Fruit fly (Drosophila melanogaster): ENCODE data around the gene loh.

Gene loh

DNA sequence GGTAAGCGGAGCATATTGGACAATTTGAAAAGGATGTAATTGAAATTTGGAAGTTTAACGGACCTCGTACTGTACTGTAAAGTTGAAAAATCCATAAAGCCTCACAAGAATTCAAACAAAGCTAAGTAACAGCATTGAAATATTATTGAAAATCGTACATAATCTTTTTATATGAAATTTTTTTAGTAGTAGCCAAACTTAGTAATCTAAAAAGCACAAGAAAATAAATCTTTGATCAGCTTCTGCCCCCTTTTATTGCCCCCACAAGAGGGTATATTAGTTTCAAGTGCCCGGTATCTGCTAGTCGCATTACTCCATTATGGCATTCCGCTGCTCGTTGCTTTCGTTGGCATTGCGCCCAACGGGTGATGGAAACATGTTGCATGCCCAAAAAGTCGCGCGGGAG lies 24.5 kb downstream of the loh start:
- TF ChIP-seq CG15514 (GFP tag; optimal IDR thresholded peaks at IDR 0.05) (peak; percentile 36), bab2 (GFP tag; optimal IDR thresholded peaks at IDR 0.05) (peak; percentile 27), CG1602 (GFP tag; optimal IDR thresholded peaks at IDR 0.05) (peak; percentile 61), CG18764 (GFP tag; optimal IDR thresholded peaks at IDR 0.05) (peak; percentile 1), crp (GFP tag; optimal IDR thresholded peaks at IDR 0.05) (peak in 1 of 2 experiments; percentile 8), Stat92E (GFP tag; optimal IDR thresholded peaks at IDR 0.05) (peak in 1 of 3 experiments; percentile 43), CG4707 (GFP tag; optimal IDR thresholded peaks at IDR 0.05) (no peak), pho (GFP tag; optimal IDR thresholded peaks at IDR 0.05) (no peak), Hand (GFP tag; optimal IDR thresholded peaks at IDR 0.05) (no peak), fd3F (GFP tag; optimal IDR thresholded peaks at IDR 0.05) (peak; percentile 2), CG9437 (GFP tag; optimal IDR thresholded peaks at IDR 0.05) (peak; percentile 72), cwo (GFP tag; optimal IDR thresholded peaks at IDR 0.05) (peak; percentile 48), Nf-YC (tag; optimal IDR thresholded peaks at IDR 0.05) (no peak), Opbp (GFP tag; IDR thresholded peaks at IDR 0.05; ENCODE audit: partially characterized antibody) (no peak), eyg (GFP tag; optimal IDR thresholded peaks at IDR 0.05) (peak; percentile 16), grau (tag; optimal IDR thresholded peaks at IDR 0.05) (peak; percentile 52), CoRest (tag; optimal IDR thresholded peaks at IDR 0.05) (peak; percentile 74), fd102C (GFP tag; optimal IDR thresholded peaks at IDR 0.05) (no peak), CG2120 (GFP tag; optimal IDR thresholded peaks at IDR 0.05) (peak; percentile 27), lov (optimal IDR thresholded peaks at IDR 0.05) (no peak), lov (GFP tag; IDR thresholded peaks at IDR 0.05) (0 out of 3 replicates have a peak, but pooled peaks have one; percentile 54), pb (GFP tag; optimal IDR thresholded peaks at IDR 0.05) (peak; percentile 1), Dad (GFP tag; optimal IDR thresholded peaks at IDR 0.05) (peak; percentile 42), corto (GFP tag; optimal IDR thresholded peaks at IDR 0.05) (no peak), pan (optimal IDR thresholded peaks at IDR 0.05) (no peak), pan (GFP tag; optimal IDR thresholded peaks at IDR 0.05 in 1 of 2, IDR thresholded peaks at IDR 0.05 in 1 of 2) (peak in 1 of 2 experiments; percentile 57), Chrac-16 (GFP tag; optimal IDR thresholded peaks at IDR 0.05) (peak; percentile 55), CG30403 (GFP tag; optimal IDR thresholded peaks at IDR 0.05) (peak; percentile 75), Tbp (GFP tag; optimal IDR thresholded peaks at IDR 0.05) (no peak), CG31224 (GFP tag; IDR thresholded peaks at IDR 0.05) (no peak), Atf3 (GFP tag; optimal IDR thresholded peaks at IDR 0.05) (peak; percentile 34), ara (GFP tag; IDR thresholded peaks at IDR 0.05) (peak; percentile 63; the same call in 1 of the 2 replicates), Lpt (GFP tag; optimal IDR thresholded peaks at IDR 0.05) (no peak), CG11247 (GFP tag; IDR thresholded peaks at IDR 0.05) (no peak), pfk (GFP tag; optimal IDR thresholded peaks at IDR 0.05) (no peak), CG10959 (GFP tag; IDR thresholded peaks at IDR 0.05) (no peak; the same call in 1 of the 2 replicates), Sry-δ (GFP tag; optimal IDR thresholded peaks at IDR 0.05) (peak; percentile 15), CG7963 (GFP tag; IDR thresholded peaks at IDR 0.05; ENCODE audit: partially characterized antibody) (no peak), CG12769 (tag; optimal IDR thresholded peaks at IDR 0.05) (no peak), HLH4C (GFP tag; IDR thresholded peaks at IDR 0.05; ENCODE audit: partially characterized antibody) (peak; percentile 52; the same call in 1 of the 3 replicates), H2.0 (GFP tag; IDR thresholded peaks at IDR 0.05) (peak; percentile 23; the same call in 1 of the 2 replicates), Camta (GFP tag; optimal IDR thresholded peaks at IDR 0.05) (peak; percentile 66), Aef1 (GFP tag; IDR thresholded peaks at IDR 0.05) (no peak), tio (GFP tag; optimal IDR thresholded peaks at IDR 0.05) (peak; percentile 74), Sox100B (GFP tag; optimal IDR thresholded peaks at IDR 0.05) (peak; percentile 82), Xrp1 (GFP tag; IDR thresholded peaks at IDR 0.05) (peak; percentile 78), Nf-YA (GFP tag; IDR thresholded peaks at IDR 0.05) (no peak), nerfin-2 (GFP tag; IDR thresholded peaks at IDR 0.05; ENCODE audit: partially characterized antibody) (no peak), CG12391 (tag; optimal IDR thresholded peaks at IDR 0.05) (peak; percentile 50), HHEX (GFP tag; optimal IDR thresholded peaks at IDR 0.05) (peak; percentile 53)
